Fruit fly (Drosophila melanogaster) whole organism, pupa: ENCODE results near the gene vri.

Experiments used
- CG10348 ChIP-seq: fragments of 200-800 bp; sonication (Bioruptor generic); IDR thresholded peaks from 2 replicates; pipeline ENCODE4 v1.3.6; 2022; ENCODE audit warnings: missing biosample characterization, missing genetic modification characterization
- CG12605 ChIP-seq: fragments of 200-800 bp; sonication (Bioruptor generic); IDR thresholded peaks from 2 replicates; pipeline ENCODE4 v1.3.6; 2022; ENCODE audit warnings: missing biosample characterization, missing genetic modification characterization
- CG13204 ChIP-seq: fragments of 200-800 bp; sonication (Bioruptor generic); optimal IDR thresholded peaks from 2 replicates; lab custom pipeline; 2018; ENCODE audit warnings: missing biosample characterization, mild to moderate bottlenecking, missing genetic modification characterization, moderate library complexity
- CG14655 ChIP-seq: fragments of 200-800 bp; sonication (Bioruptor generic); optimal IDR thresholded peaks from 3 replicates; lab custom pipeline; 2017; ENCODE audit warnings: mild to moderate bottlenecking, missing biosample characterization, missing genetic modification reagents, missing genetic modification characterization
- CG15710 ChIP-seq: fragments of 200-800 bp; sonication (Bioruptor generic); optimal IDR thresholded peaks from 2 replicates; lab custom pipeline; 2018; ENCODE audit warnings: missing biosample characterization, mild to moderate bottlenecking, missing genetic modification characterization, moderate library complexity
- CG17806 ChIP-seq: fragments of 200-800 bp; sonication (Bioruptor generic); optimal IDR thresholded peaks from 2 replicates; lab custom pipeline; 2018; ENCODE audit warnings: missing biosample characterization, mild to moderate bottlenecking, missing genetic modification characterization, moderate library complexity
- CG32121 ChIP-seq: fragments of 200-800 bp; sonication (Bioruptor generic); IDR thresholded peaks from 2 replicates; pipeline ENCODE4 v1.3.6; 2022; ENCODE audit warnings: missing biosample characterization, missing genetic modification characterization
- CG34367 ChIP-seq: fragments of 200-800 bp; sonication (Bioruptor generic); optimal IDR thresholded peaks from 2 replicates; lab custom pipeline; 2018; ENCODE audit warnings: missing biosample characterization, mild to moderate bottlenecking, missing genetic modification characterization
- CG4496 ChIP-seq: fragments of 200-800 bp; sonication (Bioruptor generic); IDR thresholded peaks from 3 replicates; pipeline ENCODE4 v1.3.6; 2022; ENCODE audit warnings: missing biosample characterization, missing genetic modification characterization
- CG8159 ChIP-seq: fragments of 200-800 bp; sonication (Bioruptor generic); optimal IDR thresholded peaks from 3 replicates; lab custom pipeline; 2018; ENCODE audit warnings: missing biosample characterization, mild to moderate bottlenecking, missing genetic modification characterization, moderate library complexity
- CG8301 ChIP-seq: fragments of 200-800 bp; sonication (Bioruptor generic); optimal IDR thresholded peaks from 2 replicates; lab custom pipeline; 2018; ENCODE audit warnings: missing biosample characterization, mild to moderate bottlenecking, missing genetic modification characterization
- CG9948 ChIP-seq: fragments of 200-800 bp; sonication (Bioruptor generic); optimal IDR thresholded peaks from 2 replicates; lab custom pipeline; 2018; ENCODE audit warnings: missing biosample characterization, mild to moderate bottlenecking, missing genetic modification characterization, moderate library complexity
- D1 ChIP-seq: fragments of 200-800 bp; sonication (Bioruptor generic); optimal IDR thresholded peaks from 2 replicates; lab custom pipeline; 2018; ENCODE audit warnings: missing biosample characterization, mild to moderate bottlenecking, missing genetic modification characterization, moderate library complexity
- EcR ChIP-seq: fragments of 200-800 bp; sonication (Bioruptor generic); optimal IDR thresholded peaks from 3 replicates; lab custom pipeline; 2019; ENCODE audit warnings: missing biosample characterization, missing genetic modification characterization, mild to moderate bottlenecking, moderate library complexity, missing genetic modification reagents
- Ets98B ChIP-seq: fragments of 200-800 bp; sonication (Bioruptor generic); IDR thresholded peaks from 2 replicates; pipeline ENCODE4 v1.3.6; 2022; ENCODE audit warnings: missing biosample characterization, missing genetic modification characterization
- Pif1A ChIP-seq: fragments of 200-800 bp; sonication (Bioruptor generic); optimal IDR thresholded peaks from 3 replicates; lab custom pipeline; 2016; ENCODE audit warnings: missing biosample characterization, missing genetic modification characterization
- Pif1B ChIP-seq: fragments of 200-800 bp; sonication (Bioruptor generic); optimal IDR thresholded peaks from 3 replicates; lab custom pipeline; 2016; ENCODE audit warnings: missing biosample characterization, missing genetic modification characterization
- Snoo ChIP-seq: fragments of 200-800 bp; sonication (Bioruptor generic); optimal IDR thresholded peaks from 3 replicates; lab custom pipeline; 2017; ENCODE audit warnings: missing biosample characterization, mild to moderate bottlenecking, missing genetic modification characterization, inconsistent platforms
- fd96Ca ChIP-seq: fragments of 200-800 bp; sonication (Bioruptor generic); IDR thresholded peaks from 3 replicates; pipeline ENCODE4 v1.3.6; 2022; ENCODE audit warnings: missing biosample characterization, missing genetic modification characterization
- gl ChIP-seq: fragments of 200-800 bp; sonication (Bioruptor generic); optimal IDR thresholded peaks from 2 replicates; lab custom pipeline; 2018; ENCODE audit warnings: missing biosample characterization, mild to moderate bottlenecking, missing genetic modification characterization
- rn ChIP-seq: fragments of 200-800 bp; sonication (Bioruptor generic); IDR thresholded peaks from 2 replicates; pipeline ENCODE4 v1.3.6; 2022; ENCODE audit warnings: missing biosample characterization, missing genetic modification characterization

vri gene

DNA sequence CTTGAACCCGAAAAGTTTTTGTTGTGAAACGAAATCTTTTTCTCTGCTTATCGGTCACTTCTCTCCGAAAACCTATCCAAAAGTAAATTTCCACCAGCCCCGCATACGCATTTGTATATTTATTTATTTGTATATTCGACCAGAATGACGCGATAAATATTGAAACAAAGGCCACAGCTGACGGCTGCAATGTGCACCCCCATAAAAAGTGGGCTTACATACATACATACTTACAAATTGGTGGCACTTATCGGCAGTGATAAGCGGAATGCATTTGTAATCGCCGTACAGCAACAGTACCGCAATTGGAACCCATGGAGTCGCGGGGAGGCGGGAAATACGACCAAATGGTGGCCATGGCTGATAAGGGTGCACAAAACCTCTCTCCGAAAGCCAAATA is 2.5 kb downstream of the vri start:
- TF ChIP-seq CG9948 (tag; lab: Kevin White, UChicago): no peak
- peak; percentile 79 for TF ChIP-seq EcR (GFP tag; lab: Kevin White, UChicago)
- TF ChIP-seq, all 21 proteins: peak for 1

DNA sequence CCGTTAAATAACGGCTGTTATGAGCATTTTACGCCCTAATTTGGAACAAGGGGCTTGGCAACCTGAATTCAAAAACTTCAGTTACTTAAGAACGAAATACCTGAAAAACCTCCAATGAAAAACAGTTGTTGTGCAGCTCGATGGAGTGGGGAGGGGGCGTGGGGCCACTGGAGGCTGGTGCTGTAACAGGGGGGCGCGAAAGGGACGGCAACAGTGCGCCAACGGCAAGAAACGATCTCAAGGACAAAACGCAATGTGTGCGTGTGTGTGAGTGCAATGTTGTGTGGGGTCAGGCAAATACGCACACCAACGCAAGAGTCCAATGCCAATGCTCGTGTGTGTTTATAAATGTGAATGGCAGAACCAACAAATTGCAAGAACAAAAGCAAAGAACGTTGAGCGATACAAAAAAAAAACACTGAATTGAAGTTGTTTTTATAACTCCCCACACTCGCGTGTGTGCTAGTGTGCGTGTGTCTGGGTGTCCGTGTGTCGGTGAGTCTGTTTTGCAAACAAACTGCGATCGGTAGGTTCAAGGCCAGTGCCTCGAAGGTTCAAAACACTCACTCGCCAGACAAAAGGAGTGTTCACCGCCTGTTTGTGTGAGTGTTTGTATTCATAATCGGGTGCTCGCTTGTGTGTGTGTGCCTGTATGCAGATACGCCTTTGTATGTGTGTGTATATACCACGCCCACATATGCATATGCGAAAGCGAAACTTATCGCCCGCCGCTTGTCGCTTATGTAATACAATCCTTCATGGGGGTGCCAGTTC is 3.3 kb downstream of the vri start:
- no peak for TF ChIP-seq CG8159 (tag; lab: Kevin White, UChicago)
- no peak for TF ChIP-seq CG8301 (tag; lab: Kevin White, UChicago)
- peak; percentile 52; the same call in 1 of the 2 replicates for TF ChIP-seq CG12605 (GFP tag; lab: Robert Waterston, UW)
- TF ChIP-seq CG15710 (tag; lab: Kevin White, UChicago): peak; percentile 22
- TF ChIP-seq CG32121: no peak
- TF ChIP-seq Pif1A: no peak
- TF ChIP-seq CG13204 (GFP tag; lab: Kevin White, UChicago): peak; percentile 44
- TF ChIP-seq CG9948 (tag; lab: Kevin White, UChicago): no peak
- no peak for TF ChIP-seq Ets98B (GFP tag; lab: Robert Waterston, UW)
- no peak for TF ChIP-seq rn (GFP tag; lab: Robert Waterston, UW)
- TF ChIP-seq CG17806 (tag; lab: Kevin White, UChicago): peak; percentile 14
- no peak for TF ChIP-seq Pif1B (GFP tag; lab: Kevin White, UChicago)
- no peak for TF ChIP-seq Snoo (tag; lab: Kevin White, UChicago)
- TF ChIP-seq CG10348 (GFP tag; lab: Robert Waterston, UW): no peak
- peak; percentile 62 for TF ChIP-seq gl
- no peak for TF ChIP-seq CG4496 (GFP tag; lab: Robert Waterston, UW)
- TF ChIP-seq fd96Ca (GFP tag; lab: Robert Waterston, UW): peak; percentile 6; the same call in 1 of the 3 replicates
- TF ChIP-seq EcR (GFP tag; lab: Kevin White, UChicago): peak; percentile 99
- peak; percentile 35 for TF ChIP-seq CG34367 (tag; lab: Kevin White, UChicago)
- no peak for TF ChIP-seq D1
- TF ChIP-seq CG14655: no peak

DNA sequence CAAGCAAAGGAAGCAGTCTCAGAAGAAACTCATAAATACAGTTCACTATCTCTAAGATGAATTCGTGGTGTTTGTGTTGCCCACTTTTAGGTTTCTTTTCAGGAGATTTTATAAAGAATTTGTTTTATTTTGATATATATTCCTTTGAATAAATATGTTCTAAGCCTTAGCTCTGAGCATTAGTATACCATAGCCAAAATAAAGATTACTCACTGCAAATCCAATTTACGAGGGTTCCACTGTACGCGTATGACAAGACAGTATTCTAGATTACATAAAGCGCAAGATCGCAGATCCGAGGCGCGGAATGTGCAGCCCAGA is 3.9 kb downstream of the vri start:
- peak; percentile 78 for TF ChIP-seq CG12605 (GFP tag; lab: Robert Waterston, UW)
- TF ChIP-seq Snoo (tag; lab: Kevin White, UChicago): peak; percentile 87
- TF ChIP-seq Ets98B (GFP tag; lab: Robert Waterston, UW): peak; percentile 69
- peak; percentile 84 for TF ChIP-seq CG14655
- peak; percentile 92 for TF ChIP-seq D1
- peak; percentile 45; the same call in 1 of the 2 replicates for TF ChIP-seq CG32121
- TF ChIP-seq Pif1A: peak; percentile 90
- peak; percentile 99 for TF ChIP-seq CG15710 (tag; lab: Kevin White, UChicago)
- peak; percentile 98 for TF ChIP-seq CG8159 (tag; lab: Kevin White, UChicago)
- peak; percentile 59 for TF ChIP-seq rn (GFP tag; lab: Robert Waterston, UW)
- TF ChIP-seq CG4496 (GFP tag; lab: Robert Waterston, UW): peak; percentile 83
- peak; percentile 53 for TF ChIP-seq CG13204 (GFP tag; lab: Kevin White, UChicago)
- 0 out of 2 replicates have a peak, but pooled peaks have one; percentile 23 for TF ChIP-seq CG10348 (GFP tag; lab: Robert Waterston, UW)
- peak; percentile 80 for TF ChIP-seq CG8301 (tag; lab: Kevin White, UChicago)
- peak; percentile 98 for TF ChIP-seq CG9948 (tag; lab: Kevin White, UChicago)
- TF ChIP-seq CG34367 (tag; lab: Kevin White, UChicago): peak; percentile 96
- no peak for TF ChIP-seq EcR (GFP tag; lab: Kevin White, UChicago)
- TF ChIP-seq gl: peak; percentile 89
- peak; percentile 98 for TF ChIP-seq CG17806 (tag; lab: Kevin White, UChicago)
- TF ChIP-seq Pif1B (GFP tag; lab: Kevin White, UChicago): peak; percentile 90
- peak; percentile 73; the same call in 2 of the 3 replicates for TF ChIP-seq fd96Ca (GFP tag; lab: Robert Waterston, UW)

DNA sequence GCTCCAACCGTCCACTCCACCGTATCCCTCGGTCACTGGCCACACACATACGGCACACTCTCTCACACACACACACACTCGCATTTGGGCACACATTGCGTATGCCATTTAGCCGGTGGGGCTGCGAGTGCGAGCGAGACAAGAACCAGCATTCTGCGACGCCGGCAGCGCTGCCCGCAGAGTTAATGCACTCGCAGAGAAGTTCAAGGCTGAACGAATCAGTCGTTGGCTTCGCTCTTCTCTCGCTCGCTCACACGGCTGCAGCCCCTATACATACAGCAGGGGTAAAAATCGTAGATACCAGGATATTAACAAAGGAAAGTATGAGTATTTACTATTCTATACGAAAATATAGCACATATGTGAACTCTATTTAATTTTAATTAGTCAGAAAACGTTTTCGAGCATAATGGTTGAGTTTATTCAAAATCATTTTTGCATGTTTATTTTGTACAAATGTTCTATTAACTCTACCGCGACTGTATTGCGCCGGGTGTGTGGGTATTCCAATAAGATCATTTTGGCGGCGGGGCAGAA is 4.3 kb downstream of the vri start:
- peak; percentile 88 for TF ChIP-seq Ets98B (GFP tag; lab: Robert Waterston, UW)
- TF ChIP-seq D1: peak; percentile 91
- peak; percentile 96 for TF ChIP-seq Pif1A
- TF ChIP-seq rn (GFP tag; lab: Robert Waterston, UW): peak; percentile 77
- peak; percentile 92 for TF ChIP-seq CG13204 (GFP tag; lab: Kevin White, UChicago)
- TF ChIP-seq fd96Ca (GFP tag; lab: Robert Waterston, UW): no peak; the same call in none of the 3 replicates
- peak; percentile 93 for TF ChIP-seq Snoo (tag; lab: Kevin White, UChicago)
- peak; percentile 97 for TF ChIP-seq CG17806 (tag; lab: Kevin White, UChicago)
- TF ChIP-seq Pif1B (GFP tag; lab: Kevin White, UChicago): peak; percentile 93
- TF ChIP-seq CG14655: peak; percentile 91
- TF ChIP-seq CG34367 (tag; lab: Kevin White, UChicago): peak; percentile 96
- peak; percentile 93 for TF ChIP-seq CG12605 (GFP tag; lab: Robert Waterston, UW)
- 0 out of 2 replicates have a peak, but pooled peaks have one; percentile 35 for TF ChIP-seq CG10348 (GFP tag; lab: Robert Waterston, UW)
- peak; percentile 97 for TF ChIP-seq CG9948 (tag; lab: Kevin White, UChicago)
- peak; percentile 94 for TF ChIP-seq CG8301 (tag; lab: Kevin White, UChicago)
- peak; percentile 98 for TF ChIP-seq CG15710 (tag; lab: Kevin White, UChicago)
- TF ChIP-seq gl: peak; percentile 97
- peak; percentile 98 for TF ChIP-seq CG8159 (tag; lab: Kevin White, UChicago)
- peak; percentile 100 for TF ChIP-seq EcR (GFP tag; lab: Kevin White, UChicago)
- peak; percentile 87 for TF ChIP-seq CG32121
- peak; percentile 94 for TF ChIP-seq CG4496 (GFP tag; lab: Robert Waterston, UW)
